Worm (Caenorhabditis elegans) whole organism, L2 larva: ENCODE results near the gene M05D6.3.

Experiments used
- C34F6.9 ChIP-seq: fragments of 150-350 bp; optimal IDR thresholded peaks from 2 replicates; lab custom pipeline; 2014; ENCODE audit warnings: missing biosample characterization, missing genetic modification characterization
- F13H6.1 ChIP-seq: sonication (generic microtip); optimal IDR thresholded peaks from 2 replicates; lab custom pipeline; 2016; ENCODE audit warnings: missing genetic modification characterization, missing compliant biosample characterization
- R02D3.7 ChIP-seq: fragments of 150-350 bp; optimal IDR thresholded peaks from 2 replicates; lab custom pipeline; 2014; ENCODE audit warnings: missing biosample characterization, missing genetic modification characterization
- ZK546.5 ChIP-seq: sonication (generic microtip); optimal IDR thresholded peaks from 2 replicates; lab custom pipeline; 2017; ENCODE audit warnings: missing biosample characterization, missing genetic modification characterization
- alr-1 ChIP-seq: fragments of 150-350 bp; optimal IDR thresholded peaks from 2 replicates; lab custom pipeline; 2014; ENCODE audit warnings: missing biosample characterization, missing genetic modification characterization
- aly-2 ChIP-seq: fragments of 150-350 bp; optimal IDR thresholded peaks from 2 replicates; lab custom pipeline; 2014; ENCODE audit warnings: missing biosample characterization, missing genetic modification characterization
- ama-1 ChIP-seq: fragments of 150-350 bp; optimal IDR thresholded peaks from 2 replicates; lab custom pipeline; 2018; ENCODE audit warnings: inconsistent platforms
- blmp-1 ChIP-seq: sonication (generic microtip); optimal IDR thresholded peaks from 2 replicates; lab custom pipeline; 2017; ENCODE audit warnings: missing genetic modification characterization, mild to moderate bottlenecking, missing compliant biosample characterization, antibody characterized with exemption, moderate library complexity; ENCODE audit not compliant: insufficient read depth
- ceh-82 ChIP-seq: fragments of 150-350 bp; optimal IDR thresholded peaks from 2 replicates; lab custom pipeline; 2014; ENCODE audit warnings: missing biosample characterization, missing genetic modification characterization
- crh-2 ChIP-seq: sonication (generic microtip); optimal IDR thresholded peaks from 2 replicates; lab custom pipeline; 2017; ENCODE audit warnings: missing biosample characterization, missing genetic modification characterization
- dmd-4 ChIP-seq: sonication (generic microtip); optimal IDR thresholded peaks from 2 replicates; lab custom pipeline; 2017; ENCODE audit warnings: missing biosample characterization, missing genetic modification characterization
- egl-27 ChIP-seq: sonication (generic microtip); optimal IDR thresholded peaks from 3 replicates; lab custom pipeline; 2017; ENCODE audit warnings: missing biosample characterization, missing genetic modification reagents, missing genetic modification characterization
- elt-1 ChIP-seq: fragments of 150-350 bp; optimal IDR thresholded peaks from 2 replicates; lab custom pipeline; 2014; ENCODE audit warnings: missing biosample characterization, missing genetic modification characterization
- fos-1 ChIP-seq: fragments of 150-350 bp; optimal IDR thresholded peaks from 2 replicates; lab custom pipeline; 2014; ENCODE audit warnings: missing biosample characterization, missing genetic modification characterization
- gmeb-1 ChIP-seq: fragments of 150-350 bp; optimal IDR thresholded peaks from 2 replicates; lab custom pipeline; 2014; ENCODE audit warnings: missing biosample characterization, missing genetic modification characterization
- lin-13 ChIP-seq: fragments of 150-350 bp; optimal IDR thresholded peaks from 2 replicates; lab custom pipeline; 2014; ENCODE audit warnings: missing biosample characterization, missing genetic modification reagents, missing genetic modification characterization
- lin-39 ChIP-seq: fragments of 150-350 bp; optimal IDR thresholded peaks from 2 replicates; lab custom pipeline; 2014; ENCODE audit warnings: missing biosample characterization, missing genetic modification reagents, missing genetic modification characterization
- lsy-2 ChIP-seq, 2 experiments: fragments of 150-350 bp in 1 of 2; sonication (generic microtip) in 1 of 2; optimal IDR thresholded peaks; 2 replicates each; lab custom pipeline; 2014 to 2017; ENCODE audit warnings: missing biosample characterization in 2 of 2, missing genetic modification characterization in 2 of 2
- mab-5 ChIP-seq: fragments of 150-350 bp; optimal IDR thresholded peaks from 2 replicates; lab custom pipeline; 2014; ENCODE audit warnings: missing biosample characterization, missing genetic modification characterization
- mbf-1 ChIP-seq: sonication (generic microtip); optimal IDR thresholded peaks from 2 replicates; lab custom pipeline; 2017; ENCODE audit warnings: missing biosample characterization, missing genetic modification characterization
- mdl-1 ChIP-seq, 2 experiments: fragments of 150-350 bp in 1 of 2; sonication (generic microtip) in 1 of 2; optimal IDR thresholded peaks; 2 replicates each; lab custom pipeline; 2017; ENCODE audit warnings: missing biosample characterization in 2 of 2, missing genetic modification characterization in 2 of 2
- nhr-10 ChIP-seq: sonication (generic microtip); optimal IDR thresholded peaks from 2 replicates; lab custom pipeline; 2017; ENCODE audit warnings: missing biosample characterization, missing genetic modification characterization
- nhr-11 ChIP-seq: fragments of 150-350 bp; optimal IDR thresholded peaks from 2 replicates; lab custom pipeline; 2014; ENCODE audit warnings: missing biosample characterization, missing genetic modification characterization
- nhr-12 ChIP-seq: fragments of 150-350 bp; optimal IDR thresholded peaks from 2 replicates; lab custom pipeline; 2014; ENCODE audit warnings: missing biosample characterization, missing genetic modification characterization
- nhr-129 ChIP-seq: fragments of 150-350 bp; optimal IDR thresholded peaks from 2 replicates; lab custom pipeline; 2014; ENCODE audit warnings: missing biosample characterization, missing genetic modification characterization
- nhr-23 ChIP-seq: fragments of 150-350 bp; optimal IDR thresholded peaks from 2 replicates; lab custom pipeline; 2014; ENCODE audit warnings: missing biosample characterization, missing genetic modification reagents, missing genetic modification characterization
- nhr-25 ChIP-seq: fragments of 150-350 bp; sonication (generic microtip); optimal IDR thresholded peaks from 3 replicates; lab custom pipeline; 2014; ENCODE audit warnings: missing biosample characterization, missing genetic modification characterization
- nhr-77 ChIP-seq: fragments of 150-350 bp; optimal IDR thresholded peaks from 2 replicates; lab custom pipeline; 2014; ENCODE audit warnings: missing biosample characterization, missing genetic modification characterization
- skn-1 ChIP-seq: sonication (generic microtip); optimal IDR thresholded peaks from 2 replicates; lab custom pipeline; 2017; ENCODE audit warnings: missing biosample characterization, missing genetic modification characterization
- sma-3 ChIP-seq: sonication (generic microtip); optimal IDR thresholded peaks from 2 replicates; lab custom pipeline; 2016; ENCODE audit warnings: missing genetic modification reagents, missing genetic modification characterization, missing compliant biosample characterization
- sma-9 ChIP-seq, 2 experiments: fragments of 150-350 bp in 1 of 2; sonication (generic microtip) in 1 of 2; optimal IDR thresholded peaks; 2 replicates each; lab custom pipeline; 2014 to 2016; ENCODE audit warnings: missing genetic modification characterization in 2 of 2, mild to moderate bottlenecking in 1 of 2, missing biosample characterization in 1 of 2, missing compliant biosample characterization in 1 of 2, missing genetic modification reagents in 1 of 2, moderate library complexity in 1 of 2
- snpc-4 ChIP-seq: fragments of 150-350 bp; optimal IDR thresholded peaks from 2 replicates; lab custom pipeline; 2014; ENCODE audit warnings: missing biosample characterization, missing genetic modification characterization
- unc-39 ChIP-seq: fragments of 150-350 bp; optimal IDR thresholded peaks from 2 replicates; lab custom pipeline; 2014; ENCODE audit warnings: missing biosample characterization, missing genetic modification characterization
- unc-55 ChIP-seq: fragments of 150-350 bp; sonication (generic microtip); optimal IDR thresholded peaks from 3 replicates; lab custom pipeline; 2014; ENCODE audit warnings: missing biosample characterization, missing genetic modification reagents, missing genetic modification characterization
- ztf-1 ChIP-seq: fragments of 200-800 bp; sonication (Bioruptor generic); conservative IDR thresholded peaks from 2 replicates; pipeline ENCODE4 v1.3.6; 2022; ENCODE audit warnings: missing genetic modification characterization, missing compliant biosample characterization
- ztf-4 ChIP-seq: fragments of 150-350 bp; optimal IDR thresholded peaks from 2 replicates; lab custom pipeline; 2014; ENCODE audit warnings: missing biosample characterization, missing genetic modification characterization

Gene M05D6.3

ce11 chrII:8472916-8473315 lies 2.7 kb upstream of the M05D6.3 start:
- TF ChIP-seq nhr-11 (tag; lab: Kevin White, UChicago), result no peak
- TF ChIP-seq nhr-12, result no peak
- TF ChIP-seq egl-27 (tag; lab: Kevin White, UChicago), result no peak
- no peak for TF ChIP-seq ZK546.5
- no peak for TF ChIP-seq alr-1 (tag; lab: Kevin White, UChicago)
- TF ChIP-seq skn-1, result no peak
- TF ChIP-seq mdl-1 (tag; optimal IDR thresholded peaks at IDR 0.05; lab: Kevin White, UChicago), result no peak
- TF ChIP-seq ceh-82 (tag; lab: Kevin White, UChicago), result no peak

ce11 chrII:8479337-8479736 lies 3.8 kb downstream of the M05D6.3 start:
- TF ChIP-seq ama-1 (lab: Kevin White, UChicago) (peak; percentile 70), nhr-12 (no peak)

ce11 chrII:8480166-8480565 lies 4.6 kb downstream of the M05D6.3 start, which contains the start of gene lact-4:
Gene lact-4 (minus strand): TSS chrII:8480478.
- no peak for TF ChIP-seq elt-1
- no peak for TF ChIP-seq F13H6.1
- no peak for TF ChIP-seq unc-39 (tag; lab: Kevin White, UChicago)
- no peak for TF ChIP-seq skn-1
- TF ChIP-seq blmp-1, result no peak
- no peak for TF ChIP-seq nhr-12
- TF ChIP-seq ceh-82 (tag; lab: Kevin White, UChicago), result no peak
- no peak for TF ChIP-seq nhr-11 (tag; lab: Kevin White, UChicago)
- TF ChIP-seq nhr-10 (tag; lab: Kevin White, UChicago), result no peak
- TF ChIP-seq R02D3.7 (tag; lab: Kevin White, UChicago), result no peak
- TF ChIP-seq sma-3 (GFP tag; lab: Kevin White, UChicago), result no peak
- TF ChIP-seq ztf-4 (tag; lab: Kevin White, UChicago), result no peak
- no peak for TF ChIP-seq mab-5

- TF ChIP-seq crh-2 (tag; lab: Kevin White, UChicago) (peak; percentile 2), nhr-77 (tag; lab: Kevin White, UChicago) (no peak), ZK546.5 (no peak), F13H6.1 (peak; percentile 4), fos-1 (tag; lab: Kevin White, UChicago) (peak; percentile 5), nhr-129 (tag; lab: Kevin White, UChicago) (peak; percentile 29), blmp-1 (no peak), sma-9 (GFP tag; optimal IDR thresholded peaks at IDR 0.05; lab: Kevin White, UChicago) (peak; percentile 68), sma-9 (tag; optimal IDR thresholded peaks at IDR 0.05; lab: Kevin White, UChicago) (no peak), C34F6.9 (peak; percentile 41), ztf-4 (tag; lab: Kevin White, UChicago) (peak; percentile 58), lsy-2 (tag; optimal IDR thresholded peaks at IDR 0.05; lab: Kevin White, UChicago) (peak in 1 of 2 experiments; percentile 24)
These were observed 5.6 kb downstream of the M05D6.3 start for ce11 chrII:8481033-8481708.

- no peak for TF ChIP-seq alr-1 (tag; lab: Kevin White, UChicago)
- peak; percentile 67 for TF ChIP-seq ztf-4 (tag; lab: Kevin White, UChicago)
- peak; percentile 20 for TF ChIP-seq ama-1 (lab: Kevin White, UChicago)
These were observed 6.2 kb downstream of the M05D6.3 start, which contains the start of gene M05D6.5 for ce11 chrII:8481731-8482253. Gene M05D6.5 (minus strand): TSS chrII:8482203.

ce11 chrII:8483124-8483792 lies 7.7 kb downstream of the M05D6.3 start:
- peak; percentile 26 for TF ChIP-seq nhr-11 (tag; lab: Kevin White, UChicago)
- peak; percentile 40 for TF ChIP-seq gmeb-1 (tag; lab: Kevin White, UChicago)
- no peak for TF ChIP-seq sma-3 (GFP tag; lab: Kevin White, UChicago)
- TF ChIP-seq mbf-1 (tag; lab: Kevin White, UChicago), result no peak
- TF ChIP-seq ama-1 (lab: Kevin White, UChicago), result no peak
- TF ChIP-seq C34F6.9, result peak; percentile 31
- no peak for TF ChIP-seq nhr-77 (tag; lab: Kevin White, UChicago)
- TF ChIP-seq nhr-129 (tag; lab: Kevin White, UChicago), result peak; percentile 51
- no peak for TF ChIP-seq nhr-12
- TF ChIP-seq crh-2 (tag; lab: Kevin White, UChicago), result peak; percentile 13
- TF ChIP-seq snpc-4 (tag; lab: Kevin White, UChicago), result no peak
- TF ChIP-seq unc-55 (GFP tag; lab: Kevin White, UChicago), result peak; percentile 12
- no peak for TF ChIP-seq ztf-1
- no peak for TF ChIP-seq nhr-25 (tag; lab: Kevin White, UChicago)
- TF ChIP-seq fos-1 (tag; lab: Kevin White, UChicago), result peak; percentile 20
- TF ChIP-seq mab-5, result no peak
- TF ChIP-seq R02D3.7 (tag; lab: Kevin White, UChicago), result no peak
- TF ChIP-seq ZK546.5, result no peak
- TF ChIP-seq lin-39 (tag; lab: Kevin White, UChicago), result no peak
- no peak for TF ChIP-seq aly-2 (tag; lab: Kevin White, UChicago)
- TF ChIP-seq lsy-2 (tag; optimal IDR thresholded peaks at IDR 0.05; lab: Kevin White, UChicago), result peak in 1 of 2 experiments; percentile 84
- TF ChIP-seq ceh-82 (tag; lab: Kevin White, UChicago), result no peak
- TF ChIP-seq nhr-10 (tag; lab: Kevin White, UChicago), result no peak
- TF ChIP-seq F13H6.1, result peak; percentile 11
- no peak for TF ChIP-seq lin-13 (GFP tag; lab: Kevin White, UChicago)
- TF ChIP-seq nhr-23 (tag; lab: Kevin White, UChicago), result no peak
- TF ChIP-seq unc-39 (tag; lab: Kevin White, UChicago), result no peak
- TF ChIP-seq dmd-4, result no peak
- no peak for TF ChIP-seq skn-1
